Fruit fly (Drosophila melanogaster): ENCODE measurements around the gene CG46317.

DNA sequence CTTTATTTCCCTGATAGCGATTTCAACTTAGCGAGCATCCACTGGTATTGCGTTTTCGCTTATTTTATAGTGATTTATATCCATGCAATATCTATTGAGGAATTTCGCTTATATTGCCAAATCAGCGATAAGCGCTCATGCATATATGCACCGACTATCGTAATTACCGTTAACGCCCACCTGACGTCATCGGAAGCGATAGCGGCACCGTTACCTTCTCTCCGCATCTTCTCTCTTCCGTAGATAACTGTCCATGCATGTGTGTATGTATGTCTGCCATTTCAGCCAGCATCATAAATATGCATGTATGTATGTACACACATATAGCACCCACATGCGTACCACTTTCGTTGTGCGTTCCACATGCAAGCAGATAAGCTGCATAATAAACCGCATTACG, 39.8 kb upstream of the CG46317 start:
- TF ChIP-seq ey (GFP tag; optimal IDR thresholded peaks at IDR 0.05) (no peak), psq (GFP tag; optimal IDR thresholded peaks at IDR 0.05) (no peak), fru (GFP tag; optimal IDR thresholded peaks at IDR 0.05) (no peak), OdsH (GFP tag; optimal IDR thresholded peaks at IDR 0.05) (no peak), Hr83 (GFP tag; optimal IDR thresholded peaks at IDR 0.05; ENCODE audit: poor library complexity, severe bottlenecking) (no peak), woc (GFP tag; optimal IDR thresholded peaks at IDR 0.05) (no peak), GATAd (GFP tag; optimal IDR thresholded peaks at IDR 0.05) (no peak), CG9705 (GFP tag; optimal IDR thresholded peaks at IDR 0.05) (no peak), jim (GFP tag; optimal IDR thresholded peaks at IDR 0.05) (no peak), rgr (GFP tag; optimal IDR thresholded peaks at IDR 0.05) (no peak), Abd-B (GFP tag; optimal IDR thresholded peaks at IDR 0.05) (no peak), foxo (GFP tag; optimal IDR thresholded peaks at IDR 0.05) (no peak)
